Worm (Caenorhabditis elegans): ENCODE measurements around the gene sas-6.

ce11 chrIV:13774578-13774977, 14.0 kb downstream of the sas-6 start, which contains the start of gene Y45F10D.2:
- TF ChIP-seq ets-4 (tag; optimal IDR thresholded peaks at IDR 0.05): no peak
- no peak for TF ChIP-seq dmd-4 (tag; optimal IDR thresholded peaks at IDR 0.05; ENCODE audit: borderline replicate concordance)
- TF ChIP-seq K09A11.1 (tag; optimal IDR thresholded peaks at IDR 0.05; ENCODE audit: insufficient read depth): no peak
- TF ChIP-seq tbx-7 (tag; optimal IDR thresholded peaks at IDR 0.05): no peak
- TF ChIP-seq pha-2 (tag; optimal IDR thresholded peaks at IDR 0.05): no peak
- TF ChIP-seq ahr-1 (tag; optimal IDR thresholded peaks at IDR 0.05): no peak
- no peak for TF ChIP-seq nhr-11 (tag; optimal IDR thresholded peaks at IDR 0.05)
- TF ChIP-seq ama-1 (optimal IDR thresholded peaks at IDR 0.05): no peak
- no peak for TF ChIP-seq ceh-45 (GFP tag; IDR thresholded peaks at IDR 0.05)
- TF ChIP-seq che-1 (tag; optimal IDR thresholded peaks at IDR 0.05): no peak
- TF ChIP-seq fkh-10 (GFP tag; optimal IDR thresholded peaks at IDR 0.05): no peak
- TF ChIP-seq unc-55 (GFP tag; optimal IDR thresholded peaks at IDR 0.05): no peak
- TF ChIP-seq pqm-1 (tag; optimal IDR thresholded peaks at IDR 0.05): no peak

Measured in whole organism, late embryonic.